Worm (Caenorhabditis elegans): Measurements from ENCODE around the gene B0303.11.

B0303.11 gene

ce11 chrIII:8656055-8656454 is 54.2 kb downstream of the B0303.11 start:
- no peak for TF ChIP-seq unc-62 (GFP tag; optimal IDR thresholded peaks at IDR 0.05)

- TF ChIP-seq unc-62 (GFP tag; optimal IDR thresholded peaks at IDR 0.05) = no peak
These were observed 54.8 kb downstream of the B0303.11 start for ce11 chrIII:8655412-8655811.

ce11 chrIII:8654400-8654980 is 55.7 kb downstream of the B0303.11 start:
- no peak for TF ChIP-seq unc-62 (GFP tag; optimal IDR thresholded peaks at IDR 0.05)

- no peak for TF ChIP-seq unc-62 (GFP tag; optimal IDR thresholded peaks at IDR 0.05)
These were observed 56.3 kb downstream of the B0303.11 start, which contains the start of gene F22B7.9 for ce11 chrIII:8653875-8654386. TSS of gene F22B7.9 (minus strand) at chrIII:8653925.

- TF ChIP-seq unc-62 (GFP tag; optimal IDR thresholded peaks at IDR 0.05) = no peak
These were observed 56.8 kb downstream of the B0303.11 start for ce11 chrIII:8653457-8653856.

Measured in whole organism, dauer.